Worm (Caenorhabditis elegans) whole organism, L2 larva: ENCODE measurements around the gene bra-1.

ENCODE experiments used
- C34F6.9 ChIP-seq: fragments of 150-350 bp; optimal IDR thresholded peaks from 2 replicates; lab custom pipeline; 2014; ENCODE audit warnings: missing biosample characterization, missing genetic modification characterization
- R02D3.7 ChIP-seq: fragments of 150-350 bp; optimal IDR thresholded peaks from 2 replicates; lab custom pipeline; 2014; ENCODE audit warnings: missing biosample characterization, missing genetic modification characterization
- Y55F3AM.14 ChIP-seq: fragments of 200-800 bp; sonication (Bioruptor generic); optimal IDR thresholded peaks from 2 replicates; lab custom pipeline; 2018; ENCODE audit warnings: mild to moderate bottlenecking, missing genetic modification characterization, missing compliant biosample characterization
- ZK546.5 ChIP-seq: sonication (generic microtip); optimal IDR thresholded peaks from 2 replicates; lab custom pipeline; 2017; ENCODE audit warnings: missing biosample characterization, missing genetic modification characterization
- alr-1 ChIP-seq: fragments of 150-350 bp; optimal IDR thresholded peaks from 2 replicates; lab custom pipeline; 2014; ENCODE audit warnings: missing biosample characterization, missing genetic modification characterization
- aly-2 ChIP-seq: fragments of 150-350 bp; optimal IDR thresholded peaks from 2 replicates; lab custom pipeline; 2014; ENCODE audit warnings: missing biosample characterization, missing genetic modification characterization
- blmp-1 ChIP-seq: sonication (generic microtip); optimal IDR thresholded peaks from 2 replicates; lab custom pipeline; 2017; ENCODE audit warnings: missing genetic modification characterization, mild to moderate bottlenecking, missing compliant biosample characterization, antibody characterized with exemption, moderate library complexity; ENCODE audit not compliant: insufficient read depth
- ceh-16 ChIP-seq: fragments of 150-350 bp; optimal IDR thresholded peaks from 2 replicates; lab custom pipeline; 2014; ENCODE audit warnings: missing biosample characterization, missing genetic modification characterization
- ceh-82 ChIP-seq: fragments of 150-350 bp; optimal IDR thresholded peaks from 2 replicates; lab custom pipeline; 2014; ENCODE audit warnings: missing biosample characterization, missing genetic modification characterization
- crh-2 ChIP-seq: sonication (generic microtip); optimal IDR thresholded peaks from 2 replicates; lab custom pipeline; 2017; ENCODE audit warnings: missing biosample characterization, missing genetic modification characterization
- dmd-4 ChIP-seq: sonication (generic microtip); optimal IDR thresholded peaks from 2 replicates; lab custom pipeline; 2017; ENCODE audit warnings: missing biosample characterization, missing genetic modification characterization
- egl-27 ChIP-seq: sonication (generic microtip); optimal IDR thresholded peaks from 3 replicates; lab custom pipeline; 2017; ENCODE audit warnings: missing biosample characterization, missing genetic modification reagents, missing genetic modification characterization
- elt-1 ChIP-seq: fragments of 150-350 bp; optimal IDR thresholded peaks from 2 replicates; lab custom pipeline; 2014; ENCODE audit warnings: missing biosample characterization, missing genetic modification characterization
- elt-3 ChIP-seq: sonication (generic microtip); optimal IDR thresholded peaks from 2 replicates; lab custom pipeline; 2017; ENCODE audit warnings: missing biosample characterization, missing genetic modification characterization
- fos-1 ChIP-seq: fragments of 150-350 bp; optimal IDR thresholded peaks from 2 replicates; lab custom pipeline; 2014; ENCODE audit warnings: missing biosample characterization, missing genetic modification characterization
- gmeb-1 ChIP-seq: fragments of 150-350 bp; optimal IDR thresholded peaks from 2 replicates; lab custom pipeline; 2014; ENCODE audit warnings: missing biosample characterization, missing genetic modification characterization
- lin-39 ChIP-seq: fragments of 150-350 bp; optimal IDR thresholded peaks from 2 replicates; lab custom pipeline; 2014; ENCODE audit warnings: missing biosample characterization, missing genetic modification reagents, missing genetic modification characterization
- lsy-2 ChIP-seq, 2 experiments: fragments of 150-350 bp in 1 of 2; sonication (generic microtip) in 1 of 2; optimal IDR thresholded peaks; 2 replicates each; lab custom pipeline; 2014 to 2017; ENCODE audit warnings: missing biosample characterization in 2 of 2, missing genetic modification characterization in 2 of 2
- mbf-1 ChIP-seq: sonication (generic microtip); optimal IDR thresholded peaks from 2 replicates; lab custom pipeline; 2017; ENCODE audit warnings: missing biosample characterization, missing genetic modification characterization
- mdl-1 ChIP-seq, 2 experiments: fragments of 150-350 bp in 1 of 2; sonication (generic microtip) in 1 of 2; optimal IDR thresholded peaks; 2 replicates each; lab custom pipeline; 2017; ENCODE audit warnings: missing biosample characterization in 2 of 2, missing genetic modification characterization in 2 of 2
- nhr-10 ChIP-seq: sonication (generic microtip); optimal IDR thresholded peaks from 2 replicates; lab custom pipeline; 2017; ENCODE audit warnings: missing biosample characterization, missing genetic modification characterization
- nhr-11 ChIP-seq: fragments of 150-350 bp; optimal IDR thresholded peaks from 2 replicates; lab custom pipeline; 2014; ENCODE audit warnings: missing biosample characterization, missing genetic modification characterization
- nhr-12 ChIP-seq: fragments of 150-350 bp; optimal IDR thresholded peaks from 2 replicates; lab custom pipeline; 2014; ENCODE audit warnings: missing biosample characterization, missing genetic modification characterization
- nhr-129 ChIP-seq: fragments of 150-350 bp; optimal IDR thresholded peaks from 2 replicates; lab custom pipeline; 2014; ENCODE audit warnings: missing biosample characterization, missing genetic modification characterization
- nhr-21 ChIP-seq: fragments of 150-350 bp; optimal IDR thresholded peaks from 2 replicates; lab custom pipeline; 2014; ENCODE audit warnings: missing biosample characterization, missing genetic modification characterization
- nhr-237 ChIP-seq: fragments of 150-350 bp; optimal IDR thresholded peaks from 2 replicates; lab custom pipeline; 2014; ENCODE audit warnings: missing biosample characterization, missing genetic modification characterization
- nhr-25 ChIP-seq: fragments of 150-350 bp; sonication (generic microtip); optimal IDR thresholded peaks from 3 replicates; lab custom pipeline; 2014; ENCODE audit warnings: missing biosample characterization, missing genetic modification characterization
- peb-1 ChIP-seq: fragments of 150-350 bp; optimal IDR thresholded peaks from 2 replicates; lab custom pipeline; 2014; ENCODE audit warnings: missing biosample characterization, missing genetic modification characterization
- skn-1 ChIP-seq: sonication (generic microtip); optimal IDR thresholded peaks from 2 replicates; lab custom pipeline; 2017; ENCODE audit warnings: missing biosample characterization, missing genetic modification characterization
- sma-3 ChIP-seq: sonication (generic microtip); optimal IDR thresholded peaks from 2 replicates; lab custom pipeline; 2016; ENCODE audit warnings: missing genetic modification reagents, missing genetic modification characterization, missing compliant biosample characterization
- sma-9 ChIP-seq, 2 experiments: fragments of 150-350 bp in 1 of 2; sonication (generic microtip) in 1 of 2; optimal IDR thresholded peaks; 2 replicates each; lab custom pipeline; 2014 to 2016; ENCODE audit warnings: missing genetic modification characterization in 2 of 2, mild to moderate bottlenecking in 1 of 2, missing biosample characterization in 1 of 2, missing compliant biosample characterization in 1 of 2, missing genetic modification reagents in 1 of 2, moderate library complexity in 1 of 2
- unc-39 ChIP-seq: fragments of 150-350 bp; optimal IDR thresholded peaks from 2 replicates; lab custom pipeline; 2014; ENCODE audit warnings: missing biosample characterization, missing genetic modification characterization
- unc-55 ChIP-seq: fragments of 150-350 bp; sonication (generic microtip); optimal IDR thresholded peaks from 3 replicates; lab custom pipeline; 2014; ENCODE audit warnings: missing biosample characterization, missing genetic modification reagents, missing genetic modification characterization
- unc-62 ChIP-seq: fragments of 150-350 bp; optimal IDR thresholded peaks from 2 replicates; lab custom pipeline; 2014; ENCODE audit warnings: missing biosample characterization, missing genetic modification reagents, missing genetic modification characterization
- zag-1 ChIP-seq: fragments of 150-350 bp; optimal IDR thresholded peaks from 2 replicates; lab custom pipeline; 2014; ENCODE audit warnings: missing biosample characterization, missing genetic modification characterization
- ztf-1 ChIP-seq: fragments of 200-800 bp; sonication (Bioruptor generic); conservative IDR thresholded peaks from 2 replicates; pipeline ENCODE4 v1.3.6; 2022; ENCODE audit warnings: missing genetic modification characterization, missing compliant biosample characterization
- ztf-4 ChIP-seq: fragments of 150-350 bp; optimal IDR thresholded peaks from 2 replicates; lab custom pipeline; 2014; ENCODE audit warnings: missing biosample characterization, missing genetic modification characterization

bra-1 gene

ce11 chrX:13566436-13566835, 31.8 kb upstream of the bra-1 start, which contains the start of gene R01E6.2:
R01E6.2 (minus strand) TSS chrX:13566536.
- TF ChIP-seq nhr-237: no peak
- TF ChIP-seq unc-39: no peak
- TF ChIP-seq peb-1 (tag; lab: Kevin White, UChicago): no peak
- no peak for TF ChIP-seq ztf-4 (tag; lab: Kevin White, UChicago)
- no peak for TF ChIP-seq lsy-2 (tag; optimal IDR thresholded peaks at IDR 0.05; lab: Kevin White, UChicago)
- no peak for TF ChIP-seq unc-62 (GFP tag; lab: Kevin White, UChicago)
- no peak for TF ChIP-seq aly-2
- TF ChIP-seq, all 48 proteins: peak for 0

DNA sequence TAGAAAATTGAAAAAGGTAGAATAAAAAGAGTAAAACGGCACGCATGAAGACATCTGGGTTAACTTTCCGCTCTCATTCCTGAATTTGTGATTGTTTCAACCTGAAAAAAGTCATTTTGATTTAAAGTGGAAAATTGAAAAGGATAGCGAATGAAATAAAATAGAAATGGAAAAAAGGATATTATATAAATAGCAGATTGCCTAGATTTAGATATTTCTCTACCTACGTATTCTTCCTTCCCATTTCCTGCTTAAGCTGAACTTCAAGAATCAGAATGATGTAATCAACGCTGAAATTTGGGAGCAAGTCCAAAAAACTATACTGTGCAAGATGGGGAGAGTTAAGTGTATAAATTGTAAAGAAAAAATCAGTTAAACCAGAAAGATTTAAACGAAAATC, 28.4 kb upstream of the bra-1 start, which contains the start of gene R01E6.7:
Gene R01E6.7, minus strand, starts transcription at position 101 of the 400 bp plus-strand sequence.
- no peak for TF ChIP-seq ztf-1 (GFP tag; lab: Robert Waterston, UW)
- no peak for TF ChIP-seq ceh-16 (tag; lab: Kevin White, UChicago)
- no peak for TF ChIP-seq unc-39
- no peak for TF ChIP-seq ZK546.5 (tag; lab: Kevin White, UChicago)
- TF ChIP-seq nhr-21 (tag; lab: Kevin White, UChicago): no peak

ce11 chrX:13574029-13574428, 24.2 kb upstream of the bra-1 start:
- no peak for TF ChIP-seq nhr-11
- TF ChIP-seq nhr-25 (tag; lab: Kevin White, UChicago): no peak
- TF ChIP-seq lsy-2 (tag; optimal IDR thresholded peaks at IDR 0.05; lab: Kevin White, UChicago): no peak
- no peak for TF ChIP-seq sma-3 (GFP tag; lab: Kevin White, UChicago)
- TF ChIP-seq peb-1 (tag; lab: Kevin White, UChicago): no peak
- no peak for TF ChIP-seq crh-2 (tag; lab: Kevin White, UChicago)
- no peak for TF ChIP-seq lin-39
- no peak for TF ChIP-seq nhr-12 (tag; lab: Kevin White, UChicago)
- no peak for TF ChIP-seq mbf-1 (tag; lab: Kevin White, UChicago)
- no peak for TF ChIP-seq alr-1
- no peak for TF ChIP-seq ceh-16 (tag; lab: Kevin White, UChicago)
- no peak for TF ChIP-seq nhr-237
- no peak for TF ChIP-seq ztf-1 (GFP tag; lab: Robert Waterston, UW)
- TF ChIP-seq nhr-21 (tag; lab: Kevin White, UChicago): no peak
- TF ChIP-seq sma-9 (GFP tag; optimal IDR thresholded peaks at IDR 0.05; lab: Kevin White, UChicago): no peak
- TF ChIP-seq sma-9 (tag; optimal IDR thresholded peaks at IDR 0.05; lab: Kevin White, UChicago): no peak
- TF ChIP-seq fos-1 (tag; lab: Kevin White, UChicago): no peak
- TF ChIP-seq unc-55 (GFP tag; lab: Kevin White, UChicago): no peak

ce11 chrX:13578483-13578882, 19.8 kb upstream of the bra-1 start, which contains the start of gene F54B11.11:
F54B11.11 (plus strand) TSS chrX:13578783.
- TF ChIP-seq fos-1 (tag; lab: Kevin White, UChicago) (no peak), sma-3 (GFP tag; lab: Kevin White, UChicago) (no peak), R02D3.7 (no peak), ztf-1 (GFP tag; lab: Robert Waterston, UW) (no peak), skn-1 (no peak), blmp-1 (tag; lab: Kevin White, UChicago) (no peak), unc-55 (GFP tag; lab: Kevin White, UChicago) (no peak), mbf-1 (tag; lab: Kevin White, UChicago) (no peak), elt-1 (tag; lab: Kevin White, UChicago) (no peak), nhr-237 (no peak), nhr-25 (tag; lab: Kevin White, UChicago) (no peak), egl-27 (no peak), ZK546.5 (tag; lab: Kevin White, UChicago) (no peak), alr-1 (no peak), lin-39 (no peak), zag-1 (tag; lab: Kevin White, UChicago) (no peak), crh-2 (tag; lab: Kevin White, UChicago) (no peak)

ce11 chrX:13581820-13582219, 16.4 kb upstream of the bra-1 start, which contains the start of gene F54B11.10:
F54B11.10 (plus strand) TSS chrX:13582120.
- TF ChIP-seq Y55F3AM.14 (GFP tag; lab: Kevin White, UChicago) (no peak), skn-1 (no peak), elt-3 (no peak), ceh-82 (tag; lab: Kevin White, UChicago) (no peak), nhr-21 (tag; lab: Kevin White, UChicago) (no peak), dmd-4 (tag; lab: Kevin White, UChicago) (no peak), nhr-237 (no peak), ztf-1 (GFP tag; lab: Robert Waterston, UW) (no peak), nhr-10 (tag; lab: Kevin White, UChicago) (no peak), egl-27 (no peak), alr-1 (no peak), zag-1 (tag; lab: Kevin White, UChicago) (no peak), gmeb-1 (tag; lab: Kevin White, UChicago) (no peak), elt-1 (tag; lab: Kevin White, UChicago) (no peak), nhr-129 (tag; lab: Kevin White, UChicago) (no peak), unc-39 (no peak), nhr-11 (no peak), R02D3.7 (no peak), mdl-1 (tag; optimal IDR thresholded peaks at IDR 0.05; lab: Kevin White, UChicago) (no peak), C34F6.9 (tag; lab: Kevin White, UChicago) (no peak)
